Fruit fly (Drosophila melanogaster): ENCODE results near the gene mRpL9.
A peak's percentile ranks its signal among the peaks of the same experiment; 100 is the strongest.

Gene mRpL9

DNA sequence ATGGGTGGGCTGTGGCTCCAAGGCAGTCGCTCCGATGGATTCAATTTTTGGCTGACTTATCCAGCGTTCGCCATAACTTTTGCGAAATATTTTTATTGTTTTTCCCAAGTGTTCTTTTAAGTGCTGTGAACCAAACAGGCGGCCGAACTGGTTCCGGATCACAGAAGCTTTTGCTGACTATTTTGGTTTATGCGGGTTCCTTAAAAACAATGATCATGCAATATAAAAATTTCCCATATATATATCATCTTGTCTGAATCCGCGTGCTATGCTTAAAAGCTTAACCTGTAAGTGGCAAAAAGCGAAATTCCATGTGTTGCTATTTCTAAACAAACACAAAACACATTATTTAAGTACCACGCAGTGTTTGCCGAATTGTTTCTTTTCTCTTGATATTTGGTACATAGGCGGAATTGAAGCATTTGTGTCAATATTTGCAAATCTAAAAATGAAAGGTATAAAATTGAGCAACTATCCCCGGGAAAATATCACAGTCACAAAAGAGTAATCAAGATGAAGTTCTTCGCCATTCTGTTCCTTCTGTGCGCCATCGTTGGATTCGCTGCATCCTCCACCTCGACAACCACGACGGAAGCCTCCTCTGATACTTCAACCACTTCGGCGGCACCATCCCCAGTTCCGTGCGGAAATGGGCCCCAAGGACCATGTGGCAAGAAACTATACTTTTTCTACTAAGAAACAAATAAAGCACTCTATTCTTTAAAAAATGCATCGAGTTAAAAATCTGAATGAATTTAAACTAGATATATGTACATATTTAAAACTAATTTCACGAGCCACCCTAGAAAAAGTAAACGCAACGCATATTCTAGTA is 10.4 kb upstream of the mRpL9 start, which contains the start of the genes CG6276 and CG44040 (continued):
- TF ChIP-seq pzg (GFP tag; optimal IDR thresholded peaks at IDR 0.05) = peak; percentile 28
- TF ChIP-seq CG18262 (tag; optimal IDR thresholded peaks at IDR 0.05) = peak; percentile 48
- peak; percentile 14 for TF ChIP-seq CG30020 (tag; optimal IDR thresholded peaks at IDR 0.05)
- TF ChIP-seq CG14050 (GFP tag; IDR thresholded peaks at IDR 0.05) = 0 out of 3 replicates have a peak, but pooled peaks have one; percentile 30
- TF ChIP-seq lbe (GFP tag; optimal IDR thresholded peaks at IDR 0.05) = peak; percentile 63
- peak; percentile 48 for TF ChIP-seq CG13775 (GFP tag; optimal IDR thresholded peaks at IDR 0.05)
- peak; percentile 32; the same call in 1 of the 2 replicates for TF ChIP-seq lmd (GFP tag; IDR thresholded peaks at IDR 0.05)
- TF ChIP-seq CG17385 (GFP tag; optimal IDR thresholded peaks at IDR 0.05) = no peak
- TF ChIP-seq CG15696 (tag; optimal IDR thresholded peaks at IDR 0.05) = peak; percentile 16
- no peak for TF ChIP-seq cad (GFP tag; optimal IDR thresholded peaks at IDR 0.05)
- TF ChIP-seq CG6683 (GFP tag; optimal IDR thresholded peaks at IDR 0.05) = peak; percentile 0
- TF ChIP-seq Optix (GFP tag; IDR thresholded peaks at IDR 0.05) = 0 out of 3 replicates have a peak, but pooled peaks have one; percentile 27
- peak; percentile 23 for TF ChIP-seq CG10979 (tag; optimal IDR thresholded peaks at IDR 0.05)
- peak; percentile 49 for TF ChIP-seq HHEX (GFP tag; optimal IDR thresholded peaks at IDR 0.05)
- no peak for TF ChIP-seq CG5245 (GFP tag; optimal IDR thresholded peaks at IDR 0.05)
- no peak for TF ChIP-seq Rx (GFP tag; IDR thresholded peaks at IDR 0.05)
- no peak for TF ChIP-seq CG6254 (GFP tag; optimal IDR thresholded peaks at IDR 0.05)
- peak; percentile 4 for TF ChIP-seq her (GFP tag; optimal IDR thresholded peaks at IDR 0.05)
- TF ChIP-seq wek (GFP tag; optimal IDR thresholded peaks at IDR 0.05) = no peak
- no peak for TF ChIP-seq CG8478 (optimal IDR thresholded peaks at IDR 0.05)
- peak; percentile 38 for TF ChIP-seq CG8281 (tag; optimal IDR thresholded peaks at IDR 0.05)
- peak; percentile 77 for TF ChIP-seq MBD-R2 (GFP tag; IDR thresholded peaks at IDR 0.05)
- peak; percentile 67 for TF ChIP-seq CG17361 (GFP tag; IDR thresholded peaks at IDR 0.05)
- TF ChIP-seq CG9876 (GFP tag; optimal IDR thresholded peaks at IDR 0.05) = peak; percentile 37
- peak; percentile 41 for TF ChIP-seq NFAT (GFP tag; IDR thresholded peaks at IDR 0.05)
- TF ChIP-seq CG8388 (GFP tag; optimal IDR thresholded peaks at IDR 0.05) = peak; percentile 32
- TF ChIP-seq Asciz (GFP tag; optimal IDR thresholded peaks at IDR 0.05) = peak; percentile 23
- no peak for TF ChIP-seq CG18476 (GFP tag; optimal IDR thresholded peaks at IDR 0.05)
- TF ChIP-seq abd-A (tag; optimal IDR thresholded peaks at IDR 0.05) = no peak
- peak; percentile 13 for TF ChIP-seq CG10267 (tag; optimal IDR thresholded peaks at IDR 0.05)
- peak; percentile 25 for TF ChIP-seq CG4854 (GFP tag; optimal IDR thresholded peaks at IDR 0.05)
- TF ChIP-seq bowl (GFP tag; IDR thresholded peaks at IDR 0.05) = no peak
- peak; percentile 50 for TF ChIP-seq Camta (GFP tag; optimal IDR thresholded peaks at IDR 0.05)
- peak in 1 of 2 experiments; percentile 58 for TF ChIP-seq bsh (GFP tag; optimal IDR thresholded peaks at IDR 0.05)
- peak; percentile 49 for TF ChIP-seq sug (tag; optimal IDR thresholded peaks at IDR 0.05)
- TF ChIP-seq TFAM (GFP tag; optimal IDR thresholded peaks at IDR 0.05) = no peak
- TF ChIP-seq twi (tag; optimal IDR thresholded peaks at IDR 0.05) = no peak
- TF ChIP-seq CG3995 (GFP tag; optimal IDR thresholded peaks at IDR 0.05) = peak; percentile 46
- TF ChIP-seq H2.0 (GFP tag; IDR thresholded peaks at IDR 0.05) = peak; percentile 8; the same call in 1 of the 2 replicates
- no peak for TF ChIP-seq Dip2 (GFP tag; IDR thresholded peaks at IDR 0.05)
- peak; percentile 5 for TF ChIP-seq fd3F (GFP tag; optimal IDR thresholded peaks at IDR 0.05)
- peak; percentile 71 for TF ChIP-seq CG12769 (tag; optimal IDR thresholded peaks at IDR 0.05)
- TF ChIP-seq sr (GFP tag; IDR thresholded peaks at IDR 0.05) = no peak
- peak; percentile 22 for TF ChIP-seq Ssrp (tag; optimal IDR thresholded peaks at IDR 0.05)
- peak; percentile 45; the same call in 1 of the 3 replicates for TF ChIP-seq dysf (GFP tag; IDR thresholded peaks at IDR 0.05)
- TF ChIP-seq CG9932 (GFP tag; IDR thresholded peaks at IDR 0.05) = peak; percentile 57
- peak; percentile 42 for TF ChIP-seq phol (tag; optimal IDR thresholded peaks at IDR 0.05)
- peak; percentile 51 for TF ChIP-seq CG9727 (GFP tag; optimal IDR thresholded peaks at IDR 0.05)
- peak; percentile 17 for TF ChIP-seq CG31365 (tag; optimal IDR thresholded peaks at IDR 0.05)
